Worm (Caenorhabditis elegans): ENCODE measurements around the gene D2045.5.

ce11 chrIII:10488052-10488451, 18.6 kb upstream of the D2045.5 start, which contains the start of gene ptr-25:
- TF ChIP-seq egl-13 (tag; optimal IDR thresholded peaks at IDR 0.05), result no peak
- no peak for TF ChIP-seq C16A3.4 (tag; optimal IDR thresholded peaks at IDR 0.05)
- no peak for TF ChIP-seq alr-1 (tag; optimal IDR thresholded peaks at IDR 0.05; ENCODE audit: borderline replicate concordance)
- no peak for TF ChIP-seq skn-1 (tag; optimal IDR thresholded peaks at IDR 0.05)
- TF ChIP-seq ceh-8 (GFP tag; optimal IDR thresholded peaks at IDR 0.05), result no peak

Measured in whole organism, L1 larva.